Fruit fly (Drosophila melanogaster): ENCODE results near the gene CG15459.

CG15459 gene

DNA sequence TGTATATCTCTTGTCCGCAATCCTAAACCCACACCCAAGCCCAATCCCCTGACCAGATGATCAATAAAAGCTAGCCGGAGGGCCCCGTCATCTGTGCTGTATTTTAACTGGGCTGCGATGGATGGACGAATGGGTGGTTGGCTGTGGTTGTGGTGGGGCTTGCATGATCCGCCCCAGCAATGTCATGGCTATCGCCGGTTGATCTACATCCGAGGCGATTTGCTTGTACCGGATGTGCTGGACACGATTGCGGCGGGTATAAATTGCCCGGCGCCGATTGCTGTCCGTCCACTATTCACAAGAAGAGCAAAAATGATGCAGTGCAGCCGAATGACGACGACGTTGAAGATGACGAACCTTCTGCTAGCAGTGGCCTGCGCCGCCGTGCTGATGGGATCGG is 3.1 kb upstream of the CG15459 start, which contains the start of gene Obp19b:
TSS of gene Obp19b (plus strand) at position 301 of the 400 bp plus-strand sequence.
- TF ChIP-seq psq (GFP tag; optimal IDR thresholded peaks at IDR 0.05) (no peak), Myc (optimal IDR thresholded peaks at IDR 0.05) (no peak), Rel (GFP tag; optimal IDR thresholded peaks at IDR 0.05) (no peak), Rel (tag; optimal IDR thresholded peaks at IDR 0.05) (no peak)

DNA sequence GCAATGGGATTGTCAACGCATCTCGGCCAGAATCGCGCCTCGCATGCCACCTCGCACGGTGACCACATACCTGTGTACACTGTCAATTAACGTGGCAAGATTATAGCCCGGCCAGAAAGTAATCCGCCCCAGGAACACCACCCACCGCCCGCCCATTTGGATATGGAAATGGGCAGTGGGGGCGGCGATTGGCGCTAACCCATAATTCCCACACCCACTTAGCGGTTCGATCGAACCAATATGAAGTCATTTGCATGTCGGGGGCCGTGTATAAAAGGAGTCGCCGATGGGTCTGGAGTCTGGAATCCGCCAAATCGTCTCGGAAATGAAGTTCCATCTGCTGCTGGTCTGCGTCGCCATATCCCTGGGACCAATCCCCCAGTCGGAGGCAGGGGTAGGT is 2.1 kb upstream of the CG15459 start, which contains the start of gene Obp19a:
TSS of gene Obp19a (plus strand) at position 301 of the 400 bp plus-strand sequence.
- TF ChIP-seq rgr (GFP tag; optimal IDR thresholded peaks at IDR 0.05) (no peak), Myc (optimal IDR thresholded peaks at IDR 0.05) (no peak), Hnf4 (GFP tag; optimal IDR thresholded peaks at IDR 0.05) (no peak), br (GFP tag; optimal IDR thresholded peaks at IDR 0.05) (no peak), HLH106 (tag; optimal IDR thresholded peaks at IDR 0.05) (no peak), Jra (GFP tag; optimal IDR thresholded peaks at IDR 0.05) (no peak), sv (GFP tag; optimal IDR thresholded peaks at IDR 0.05) (no peak), Dif (GFP tag; optimal IDR thresholded peaks at IDR 0.05; ENCODE audit: partially characterized antibody) (no peak), sage (GFP tag; optimal IDR thresholded peaks at IDR 0.05) (no peak), fru (GFP tag; optimal IDR thresholded peaks at IDR 0.05) (no peak), jim (GFP tag; optimal IDR thresholded peaks at IDR 0.05) (no peak), CG9705 (GFP tag; optimal IDR thresholded peaks at IDR 0.05) (no peak)

DNA sequence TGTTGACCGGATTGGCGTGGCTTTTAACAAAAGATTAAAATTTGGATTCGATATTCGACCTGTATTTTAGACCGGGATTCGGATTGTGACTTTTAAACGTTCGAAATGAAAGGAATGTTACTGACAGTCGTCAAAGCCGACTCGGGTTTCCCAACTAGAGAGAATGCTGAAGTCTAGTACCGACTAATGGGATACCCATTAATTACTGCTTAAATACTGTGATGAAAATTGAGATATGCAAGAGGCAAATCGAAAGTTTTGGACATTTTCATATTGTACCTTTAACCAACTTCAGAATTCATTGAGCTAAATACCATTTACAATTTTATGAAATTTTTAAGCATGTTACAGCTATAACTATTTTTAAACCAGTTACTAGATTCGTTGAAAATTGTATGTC is 718 bp upstream of the CG15459 start, which contains the start of gene CG15458:
TSS of gene CG15458 (minus strand) at position 101 of the 400 bp plus-strand sequence.
- TF ChIP-seq Sp1 (GFP tag; optimal IDR thresholded peaks at IDR 0.05) (no peak), h (GFP tag; optimal IDR thresholded peaks at IDR 0.05) (no peak), usp (GFP tag; optimal IDR thresholded peaks at IDR 0.05) (no peak), Vsx2 (GFP tag; optimal IDR thresholded peaks at IDR 0.05; ENCODE audit: partially characterized antibody) (no peak), rgr (GFP tag; optimal IDR thresholded peaks at IDR 0.05) (no peak), Rel (GFP tag; optimal IDR thresholded peaks at IDR 0.05) (no peak), Rel (tag; optimal IDR thresholded peaks at IDR 0.05) (no peak)

DNA sequence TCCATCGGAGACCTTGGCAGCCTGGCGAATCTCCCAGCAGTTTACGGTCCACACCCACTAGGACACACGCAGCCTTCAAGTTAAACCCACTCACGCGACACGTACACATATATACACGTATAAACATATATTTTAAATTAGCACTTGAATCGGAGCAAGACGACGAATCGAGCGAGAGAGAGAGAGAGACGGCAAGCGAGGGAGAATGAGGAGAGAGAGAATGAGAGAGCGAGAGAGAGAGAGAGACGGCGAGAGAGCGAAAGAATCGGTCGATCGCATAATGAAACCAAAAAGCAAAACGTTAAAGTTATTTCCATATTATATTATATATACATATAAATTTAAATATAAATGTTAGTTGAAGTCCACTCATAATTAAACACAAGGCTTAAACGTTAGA is 1.7 kb downstream of the CG15459 start:
- no peak for TF ChIP-seq Sp1 (GFP tag; optimal IDR thresholded peaks at IDR 0.05)
- TF ChIP-seq Rel (GFP tag; optimal IDR thresholded peaks at IDR 0.05): no peak
- no peak for TF ChIP-seq Rel (tag; optimal IDR thresholded peaks at IDR 0.05)
- TF ChIP-seq foxo (GFP tag; optimal IDR thresholded peaks at IDR 0.05): no peak
- no peak for TF ChIP-seq ey (GFP tag; optimal IDR thresholded peaks at IDR 0.05)
- no peak for TF ChIP-seq HLH106 (tag; optimal IDR thresholded peaks at IDR 0.05)
- TF ChIP-seq dmrt93B (GFP tag; optimal IDR thresholded peaks at IDR 0.05): no peak
- TF ChIP-seq Myc (optimal IDR thresholded peaks at IDR 0.05): no peak
- TF ChIP-seq pan (optimal IDR thresholded peaks at IDR 0.05): no peak
- no peak for TF ChIP-seq tai (GFP tag; optimal IDR thresholded peaks at IDR 0.05)
- no peak for TF ChIP-seq Abd-B (GFP tag; optimal IDR thresholded peaks at IDR 0.05)
- TF ChIP-seq CG9705 (GFP tag; optimal IDR thresholded peaks at IDR 0.05): no peak
- no peak for TF ChIP-seq Dif (GFP tag; optimal IDR thresholded peaks at IDR 0.05; ENCODE audit: partially characterized antibody)
- TF ChIP-seq brk (GFP tag; optimal IDR thresholded peaks at IDR 0.05): no peak

DNA sequence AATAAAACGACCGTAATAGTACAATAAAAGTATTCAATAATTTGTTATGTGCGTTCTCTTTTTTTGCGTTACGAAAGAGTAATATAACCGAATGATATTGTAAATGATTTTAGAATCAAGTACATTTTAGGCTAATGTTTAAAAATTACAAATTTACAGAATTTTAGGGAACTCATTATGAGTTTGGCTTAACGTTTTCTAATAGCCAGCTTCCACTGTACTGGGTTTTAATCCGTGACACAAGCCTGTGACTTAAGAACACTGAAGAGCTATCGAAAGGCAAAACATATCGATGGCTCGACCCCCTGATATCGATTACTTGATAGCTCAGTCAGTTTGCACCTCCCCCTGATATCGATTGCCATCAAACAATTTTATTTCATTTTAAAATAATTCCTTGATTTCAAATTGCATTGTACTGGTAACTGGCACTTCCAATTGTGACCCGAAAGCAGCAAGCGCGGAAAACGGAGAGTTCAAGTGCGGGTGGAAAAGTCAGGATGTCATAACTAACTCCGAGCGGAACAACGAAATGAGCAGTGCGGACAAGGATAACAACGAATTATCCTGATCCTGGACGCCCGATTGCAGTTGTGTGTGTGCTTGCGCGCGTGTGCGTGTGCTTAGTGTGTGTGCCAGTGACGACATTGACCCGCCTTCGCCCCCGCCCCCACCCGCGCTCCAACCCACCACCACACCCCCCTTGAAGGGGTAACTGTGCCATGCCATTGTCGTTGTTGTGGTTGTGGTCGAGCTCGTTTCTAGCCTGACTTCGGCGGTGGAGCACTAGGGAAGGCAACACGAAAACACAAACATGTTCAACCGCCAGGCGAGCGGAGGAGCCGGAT is 19.1 kb downstream of the CG15459 start, which contains the start of gene HERC2:
TSS of gene HERC2 (plus strand) at position 330 of the 848 bp plus-strand sequence.
- TF ChIP-seq psq (GFP tag; optimal IDR thresholded peaks at IDR 0.05): peak; percentile 28
- TF ChIP-seq sv (GFP tag; optimal IDR thresholded peaks at IDR 0.05): no peak
- TF ChIP-seq OdsH (GFP tag; optimal IDR thresholded peaks at IDR 0.05): no peak
- peak; percentile 40 for TF ChIP-seq h (GFP tag; optimal IDR thresholded peaks at IDR 0.05)
- no peak for TF ChIP-seq Jra (GFP tag; optimal IDR thresholded peaks at IDR 0.05)
- TF ChIP-seq fru (GFP tag; optimal IDR thresholded peaks at IDR 0.05): peak; percentile 21
- TF ChIP-seq lola (GFP tag; optimal IDR thresholded peaks at IDR 0.05): no peak
- TF ChIP-seq ey (GFP tag; optimal IDR thresholded peaks at IDR 0.05): peak; percentile 51
- TF ChIP-seq Hnf4 (GFP tag; optimal IDR thresholded peaks at IDR 0.05): no peak
- TF ChIP-seq Sp1 (GFP tag; optimal IDR thresholded peaks at IDR 0.05): peak; percentile 20
- peak; percentile 68 for TF ChIP-seq HLH106 (tag; optimal IDR thresholded peaks at IDR 0.05)
- peak in 1 of 2 experiments; percentile 52 for TF ChIP-seq foxo (GFP tag; optimal IDR thresholded peaks at IDR 0.05)
- peak; percentile 2 for TF ChIP-seq Hr83 (GFP tag; optimal IDR thresholded peaks at IDR 0.05; ENCODE audit: poor library complexity, severe bottlenecking)
- TF ChIP-seq woc (GFP tag; optimal IDR thresholded peaks at IDR 0.05): peak; percentile 68

Data from whole organism, wandering third instar larva.